Worm (Caenorhabditis elegans) whole organism, L4 larva: ENCODE measurements around the gene tin-9.1.

Experiments
- D1046.2 ChIP-seq: fragments of 200-800 bp; sonication (Bioruptor generic); IDR thresholded peaks from 2 replicates; pipeline ENCODE4 v1.3.6; 2022; ENCODE audit warnings: missing genetic modification characterization, missing compliant biosample characterization
- F44E2.7 ChIP-seq: fragments of 200-800 bp; sonication (Bioruptor generic); IDR thresholded peaks from 2 replicates; pipeline ENCODE4 v2.1.2; 2022; ENCODE audit warnings: missing genetic modification characterization, missing compliant biosample characterization
- F49E8.2 ChIP-seq: sonication (generic microtip); optimal IDR thresholded peaks from 2 replicates; lab custom pipeline; 2016; ENCODE audit warnings: missing compliant biosample characterization, mild to moderate bottlenecking, missing genetic modification characterization, borderline replicate concordance
- T20F7.1 ChIP-seq: fragments of 200-800 bp; sonication (Bioruptor generic); optimal IDR thresholded peaks from 2 replicates; lab custom pipeline; 2018; ENCODE audit warnings: mild to moderate bottlenecking, missing genetic modification characterization, missing compliant biosample characterization
- T26A8.4 ChIP-seq: fragments of 200-800 bp; sonication (Bioruptor generic); IDR thresholded peaks from 2 replicates; pipeline ENCODE4 v1.3.6; 2022; ENCODE audit warnings: missing genetic modification characterization, missing compliant biosample characterization
- Y105C5A.15 ChIP-seq: fragments of 200-800 bp; sonication (Bioruptor generic); IDR thresholded peaks from 2 replicates; pipeline ENCODE4 v1.3.6; 2022; ENCODE audit warnings: missing genetic modification characterization, missing compliant biosample characterization
- Y48G9A.11 ChIP-seq: fragments of 200-800 bp; sonication (Bioruptor generic); IDR thresholded peaks from 2 replicates; pipeline ENCODE4 v1.3.6; 2022; ENCODE audit warnings: missing genetic modification reagents, missing genetic modification characterization, missing compliant biosample characterization
- Y75B8A.6 ChIP-seq: fragments of 200-800 bp; sonication (Bioruptor generic); IDR thresholded peaks from 2 replicates; pipeline ENCODE4 v1.3.6; 2022; ENCODE audit warnings: missing genetic modification reagents, missing genetic modification characterization, missing compliant biosample characterization
- aha-1 ChIP-seq: fragments of 150-350 bp; peaks from one replicate; lab custom pipeline; 2014; ENCODE audit warnings: missing biosample characterization, missing genetic modification characterization
- arid-1 ChIP-seq: fragments of 200-800 bp; sonication (Bioruptor generic); conservative IDR thresholded peaks from 2 replicates; pipeline ENCODE4 v1.3.6; 2022; ENCODE audit warnings: missing genetic modification reagents, missing genetic modification characterization, missing compliant biosample characterization
- ceh-20 ChIP-seq: fragments of 200-800 bp; sonication (Bioruptor generic); IDR thresholded peaks from 2 replicates; pipeline ENCODE4 v1.3.6; 2022; ENCODE audit warnings: missing genetic modification reagents, missing genetic modification characterization, missing compliant biosample characterization
- ceh-62 ChIP-seq: sonication (generic microtip); optimal IDR thresholded peaks from 2 replicates; lab custom pipeline; 2017; ENCODE audit warnings: missing biosample characterization, missing genetic modification characterization
- daf-16 ChIP-seq, 3 experiments: sonication (generic microtip); optimal IDR thresholded peaks; 2 replicates each; lab custom pipeline; 2016 to 2017; ENCODE audit warnings: missing genetic modification characterization in 3 of 3, missing genetic modification reagents in 3 of 3, mild to moderate bottlenecking in 2 of 3, missing compliant biosample characterization in 2 of 3, missing biosample characterization in 1 of 3, moderate library complexity in 1 of 3
- daf-8 ChIP-seq: fragments of 200-800 bp; sonication (Bioruptor generic); IDR thresholded peaks from 2 replicates; pipeline ENCODE4 v1.3.6; 2022; ENCODE audit warnings: missing genetic modification characterization, missing compliant biosample characterization
- dmd-6 ChIP-seq: fragments of 200-800 bp; sonication (Bioruptor generic); IDR thresholded peaks from 2 replicates; pipeline ENCODE4 v1.3.6; 2022; ENCODE audit warnings: missing genetic modification reagents, missing genetic modification characterization, missing compliant biosample characterization
- duxl-1 ChIP-seq: sonication (generic microtip); optimal IDR thresholded peaks from 2 replicates; lab custom pipeline; 2016; ENCODE audit warnings: mild to moderate bottlenecking, missing genetic modification characterization, moderate library complexity, missing compliant biosample characterization; ENCODE audit not compliant: poor library complexity
- dve-1 ChIP-seq: sonication (generic microtip); optimal IDR thresholded peaks from 2 replicates; lab custom pipeline; 2017; ENCODE audit warnings: antibody characterized with exemption, mild to moderate bottlenecking, missing genetic modification characterization, missing compliant biosample characterization; ENCODE audit not compliant: insufficient read depth
- gei-8 ChIP-seq: fragments of 200-800 bp; sonication (Bioruptor generic); optimal IDR thresholded peaks from 2 replicates; lab custom pipeline; 2018; ENCODE audit warnings: mild to moderate bottlenecking, missing genetic modification characterization, missing compliant biosample characterization
- hif-1 ChIP-seq, 2 experiments: sonication (generic microtip); optimal IDR thresholded peaks; 2 replicates each; lab custom pipeline; 2016 to 2017; ENCODE audit warnings: missing compliant biosample characterization in 2 of 2, missing genetic modification characterization in 2 of 2, missing genetic modification reagents in 2 of 2, missing genotype in 2 of 2, mild to moderate bottlenecking in 1 of 2
- hlh-11 ChIP-seq: fragments of 200-800 bp; sonication (Bioruptor generic); optimal IDR thresholded peaks from 2 replicates; lab custom pipeline; 2018; ENCODE audit warnings: mild to moderate bottlenecking, missing genetic modification characterization, missing compliant biosample characterization
- hlh-30 ChIP-seq: sonication (generic microtip); optimal IDR thresholded peaks from 2 replicates; lab custom pipeline; 2017; ENCODE audit warnings: antibody characterized with exemption, mild to moderate bottlenecking, missing genetic modification characterization, missing compliant biosample characterization; ENCODE audit not compliant: insufficient read depth
- hmg-1.1 ChIP-seq: fragments of 200-800 bp; sonication (Bioruptor generic); IDR thresholded peaks from 2 replicates; pipeline ENCODE4 v1.3.6; 2022; ENCODE audit warnings: missing genetic modification reagents, missing genetic modification characterization, missing compliant biosample characterization
- lin-13 ChIP-seq: fragments of 150-350 bp; optimal IDR thresholded peaks from 2 replicates; lab custom pipeline; 2014; ENCODE audit warnings: missing biosample characterization, missing genetic modification reagents, missing genetic modification characterization
- lin-15B ChIP-seq: fragments of 150-350 bp; sonication (generic microtip); optimal IDR thresholded peaks from 3 replicates; lab custom pipeline; 2014; ENCODE audit warnings: missing biosample characterization, missing genetic modification characterization
- lin-29 ChIP-seq: fragments of 200-800 bp; sonication (Bioruptor generic); IDR thresholded peaks from 2 replicates; pipeline ENCODE4 v1.3.6; 2022; ENCODE audit warnings: missing genetic modification reagents, missing genetic modification characterization, missing compliant biosample characterization
- lsy-2 ChIP-seq, 2 experiments: fragments of 150-350 bp in 1 of 2; sonication (generic microtip) in 1 of 2; optimal IDR thresholded peaks; 2 replicates each; lab custom pipeline; 2014 to 2017; ENCODE audit warnings: missing biosample characterization in 2 of 2, missing genetic modification characterization in 2 of 2
- madf-9 ChIP-seq: fragments of 200-800 bp; sonication (Bioruptor generic); conservative IDR thresholded peaks from 2 replicates; pipeline ENCODE4 v1.3.6; 2022; ENCODE audit warnings: missing genetic modification reagents, missing genetic modification characterization, missing compliant biosample characterization
- mdl-1 ChIP-seq, 2 experiments: fragments of 150-350 bp in 1 of 2; sonication (generic microtip) in 1 of 2; optimal IDR thresholded peaks; 2 replicates each; lab custom pipeline; 2014 to 2017; ENCODE audit warnings: missing biosample characterization in 2 of 2, missing genetic modification characterization in 2 of 2
- mep-1 ChIP-seq: fragments of 150-350 bp; sonication (generic microtip); optimal IDR thresholded peaks from 3 replicates; lab custom pipeline; 2014; ENCODE audit warnings: missing biosample characterization, missing genetic modification characterization
- mes-2 ChIP-seq: sonication (generic microtip); optimal IDR thresholded peaks from 2 replicates; lab custom pipeline; 2016; ENCODE audit warnings: missing genotype, mild to moderate bottlenecking, missing genetic modification characterization, missing compliant biosample characterization; ENCODE audit not compliant: poor library complexity, severe bottlenecking
- mxl-3 ChIP-seq: fragments of 200-800 bp; sonication (Bioruptor generic); optimal IDR thresholded peaks from 2 replicates; lab custom pipeline; 2018; ENCODE audit warnings: mild to moderate bottlenecking, missing genetic modification characterization, missing compliant biosample characterization
- nhr-102 ChIP-seq: sonication (generic microtip); optimal IDR thresholded peaks from 2 replicates; lab custom pipeline; 2016; ENCODE audit warnings: mild to moderate bottlenecking, missing genetic modification characterization, moderate library complexity, missing compliant biosample characterization
- nhr-11 ChIP-seq: fragments of 150-350 bp; optimal IDR thresholded peaks from 2 replicates; lab custom pipeline; 2014; ENCODE audit warnings: missing biosample characterization, missing genetic modification characterization
- nhr-25 ChIP-seq: sonication (generic microtip); optimal IDR thresholded peaks from 2 replicates; lab custom pipeline; 2017; ENCODE audit warnings: missing genetic modification characterization, mild to moderate bottlenecking, missing compliant biosample characterization, antibody characterized with exemption, moderate library complexity, borderline replicate concordance; ENCODE audit not compliant: insufficient read depth
- nhr-48 ChIP-seq: sonication (generic microtip); optimal IDR thresholded peaks from 2 replicates; lab custom pipeline; 2016; ENCODE audit warnings: mild to moderate bottlenecking, missing genetic modification characterization, missing compliant biosample characterization
- nhr-6 ChIP-seq: fragments of 150-350 bp; optimal IDR thresholded peaks from 2 replicates; lab custom pipeline; 2014; ENCODE audit warnings: missing biosample characterization, missing genetic modification characterization
- pha-4 ChIP-seq, 2 experiments: fragments of 150-350 bp in 1 of 2; fragments of 200-800 bp in 1 of 2; sonication (Bioruptor generic) in 1 of 2; IDR thresholded peaks in 1 of 2; optimal IDR thresholded peaks in 1 of 2; 2 replicates each; pipeline versions ENCODE4 v1.3.6 to Lab custom; 2014 to 2022; ENCODE audit warnings: missing genetic modification characterization in 2 of 2, missing genetic modification reagents in 2 of 2, missing biosample characterization in 1 of 2, missing compliant biosample characterization in 1 of 2
- sdz-12 ChIP-seq: fragments of 200-800 bp; sonication (Bioruptor generic); optimal IDR thresholded peaks from 2 replicates; lab custom pipeline; 2018; ENCODE audit warnings: mild to moderate bottlenecking, missing genetic modification characterization, missing compliant biosample characterization
- snpc-1.2 ChIP-seq: fragments of 200-800 bp; sonication (Bioruptor generic); IDR thresholded peaks from 2 replicates; pipeline ENCODE4 v1.3.6; 2022; ENCODE audit warnings: missing genetic modification reagents, missing genetic modification characterization, missing compliant biosample characterization
- spr-1 ChIP-seq: sonication (generic microtip); optimal IDR thresholded peaks from 2 replicates; lab custom pipeline; 2016; ENCODE audit warnings: mild to moderate bottlenecking, missing genetic modification characterization, missing compliant biosample characterization
- spr-3 ChIP-seq: fragments of 200-800 bp; sonication (Bioruptor generic); optimal IDR thresholded peaks from 2 replicates; lab custom pipeline; 2018; ENCODE audit warnings: mild to moderate bottlenecking, missing genetic modification characterization, missing compliant biosample characterization
- tag-97 ChIP-seq: fragments of 200-800 bp; sonication (Bioruptor generic); IDR thresholded peaks from 2 replicates; pipeline ENCODE4 v1.3.6; 2022; ENCODE audit warnings: missing genetic modification characterization, missing compliant biosample characterization
- tra-1 ChIP-seq: fragments of 200-800 bp; sonication (Bioruptor generic); IDR thresholded peaks from 2 replicates; pipeline ENCODE4 v1.3.6; 2022; ENCODE audit warnings: missing genetic modification reagents, missing genetic modification characterization, missing compliant biosample characterization
- unc-130 ChIP-seq: sonication (generic microtip); optimal IDR thresholded peaks from 2 replicates; lab custom pipeline; 2016; ENCODE audit warnings: missing genetic modification reagents, missing genetic modification characterization, missing compliant biosample characterization
- zfp-2 ChIP-seq: sonication (generic microtip); optimal IDR thresholded peaks from 2 replicates; lab custom pipeline; 2016; ENCODE audit warnings: mild to moderate bottlenecking, missing genetic modification characterization, missing compliant biosample characterization
- zfp-3 ChIP-seq: fragments of 200-800 bp; sonication (Bioruptor generic); conservative IDR thresholded peaks from 2 replicates; pipeline ENCODE4 v1.3.6; 2022; ENCODE audit warnings: missing genetic modification reagents, missing genetic modification characterization, missing compliant biosample characterization

The tin-9.1 gene

ce11 chrIV:7039476-7040261 lies 4.7 kb downstream of the tin-9.1 start, which contains the start of the genes cogc-2 and klp-18:
Gene cogc-2 (minus strand): TSS chrIV:7039580.
Gene klp-18 (plus strand): TSS chrIV:7040211.
- TF ChIP-seq ceh-20 (peak; percentile 48; the same call in 1 of the 2 replicates), arid-1 (GFP tag; lab: Robert Waterston, UW) (0 out of 2 replicates have a peak, but pooled peaks have one; percentile 8), nhr-25 (tag; lab: Kevin White, UChicago) (peak; percentile 64), Y48G9A.11 (GFP tag; lab: Robert Waterston, UW) (peak; percentile 69; the same call in 1 of the 2 replicates), nhr-11 (peak; percentile 20), zfp-3 (GFP tag; lab: Robert Waterston, UW) (0 out of 2 replicates have a peak, but pooled peaks have one; percentile 17), mdl-1 (tag; optimal IDR thresholded peaks at IDR 0.05; lab: Kevin White, UChicago) (peak in 1 of 2 experiments; percentile 67), tag-97 (no peak), hmg-1.1 (GFP tag; lab: Robert Waterston, UW) (peak; percentile 74), D1046.2 (no peak), hif-1 (tag; optimal IDR thresholded peaks at IDR 0.05; lab: Kevin White, UChicago) (peak in 1 of 2 experiments; percentile 53), aha-1 (tag; lab: Kevin White, UChicago) (no peak), nhr-48 (peak; percentile 39), Y75B8A.6 (no peak), mep-1 (tag; lab: Kevin White, UChicago) (peak; percentile 83), duxl-1 (peak; percentile 66), hlh-30 (tag; lab: Kevin White, UChicago) (peak; percentile 91), T20F7.1 (GFP tag; lab: Kevin White, UChicago) (peak; percentile 72), F44E2.7 (GFP tag; lab: Robert Waterston, UW) (no peak), F49E8.2 (peak; percentile 96), T26A8.4 (GFP tag; lab: Robert Waterston, UW) (peak; percentile 72), lin-29 (GFP tag; lab: Robert Waterston, UW) (no peak), lin-15B (tag; lab: Kevin White, UChicago) (peak; percentile 35), hlh-11 (tag; lab: Kevin White, UChicago) (peak; percentile 71), daf-8 (GFP tag; lab: Robert Waterston, UW) (no peak), pha-4 (GFP tag; IDR thresholded peaks at IDR 0.05; lab: Robert Waterston, UW) (peak; percentile 59; the same call in 1 of the 2 replicates), pha-4 (tag; optimal IDR thresholded peaks at IDR 0.05; lab: Kevin White, UChicago) (peak; percentile 50), spr-3 (GFP tag; lab: Kevin White, UChicago) (no peak), ceh-62 (tag; lab: Kevin White, UChicago) (no peak), mes-2 (peak; percentile 93), Y105C5A.15 (GFP tag; lab: Robert Waterston, UW) (no peak), snpc-1.2 (GFP tag; lab: Robert Waterston, UW) (peak; percentile 95), unc-130 (GFP tag; lab: Kevin White, UChicago) (peak; percentile 91), tra-1 (GFP tag; lab: Robert Waterston, UW) (no peak), sdz-12 (GFP tag; lab: Kevin White, UChicago) (no peak), daf-16 (GFP tag; optimal IDR thresholded peaks at IDR 0.05; lab: Kevin White, UChicago) (no peak), daf-16 (tag; optimal IDR thresholded peaks at IDR 0.05; lab: Kevin White, UChicago) (peak; percentile 58), nhr-6 (tag; lab: Kevin White, UChicago) (peak; percentile 86), mxl-3 (GFP tag; lab: Kevin White, UChicago) (peak; percentile 30), nhr-102 (peak; percentile 57), spr-1 (tag; lab: Kevin White, UChicago) (peak; percentile 62), lin-13 (peak; percentile 75), madf-9 (GFP tag; lab: Robert Waterston, UW) (no peak), dmd-6 (GFP tag; lab: Robert Waterston, UW) (peak; percentile 49), lsy-2 (tag; optimal IDR thresholded peaks at IDR 0.05; lab: Kevin White, UChicago) (peak; percentile 36 to 87), dve-1 (peak; percentile 85), zfp-2 (tag; lab: Kevin White, UChicago) (peak; percentile 11), gei-8 (GFP tag; lab: Kevin White, UChicago) (no peak)
